Fruit fly (Drosophila melanogaster) whole organism, embryonic: ENCODE data around the gene CG31157.

Experiments used
- ATbp ChIP-seq: fragments of 200-800 bp; sonication (Bioruptor generic); optimal IDR thresholded peaks from 2 replicates; lab custom pipeline; 2017; ENCODE audit warnings: missing biosample characterization, mild to moderate bottlenecking, missing genetic modification characterization, missing genetic modification reagents
- Abd-B ChIP-seq: fragments of 200-800 bp; sonication (Bioruptor generic); optimal IDR thresholded peaks from 2 replicates; lab custom pipeline; 2018; ENCODE audit warnings: missing biosample characterization, mild to moderate bottlenecking, missing genetic modification characterization, moderate library complexity
- Bteb2 ChIP-seq: fragments of 200-800 bp; sonication (Bioruptor generic); optimal IDR thresholded peaks from 2 replicates; lab custom pipeline; 2016; ENCODE audit warnings: missing biosample characterization, missing genetic modification characterization
- CG11093 ChIP-seq: fragments of 200-800 bp; sonication (Bioruptor generic); IDR thresholded peaks from 3 replicates; pipeline ENCODE4 v1.3.6; 2022; ENCODE audit warnings: missing biosample characterization, missing genetic modification characterization
- CG12071 ChIP-seq: fragments of 200-800 bp; sonication (Bioruptor generic); optimal IDR thresholded peaks from 3 replicates; lab custom pipeline; 2018; ENCODE audit warnings: missing biosample characterization, mild to moderate bottlenecking, missing genetic modification characterization
- CG12236 ChIP-seq: fragments of 200-800 bp; sonication (Bioruptor generic); optimal IDR thresholded peaks from 2 replicates; lab custom pipeline; 2016; ENCODE audit warnings: missing biosample characterization, missing genetic modification characterization
- CG1233 ChIP-seq: fragments of 200-800 bp; sonication (Bioruptor generic); optimal IDR thresholded peaks from 4 replicates; lab custom pipeline; 2018; ENCODE audit warnings: missing biosample characterization, mild to moderate bottlenecking, missing genetic modification characterization
- CG13287 ChIP-seq: fragments of 200-800 bp; sonication (Bioruptor generic); IDR thresholded peaks from 2 replicates; pipeline ENCODE4 v1.3.6; 2022; ENCODE audit warnings: missing biosample characterization, missing genetic modification characterization; ENCODE audit not compliant: partially characterized antibody
- CG15073 ChIP-seq: fragments of 200-800 bp; sonication (Bioruptor generic); optimal IDR thresholded peaks from 2 replicates; lab custom pipeline; 2016; ENCODE audit warnings: missing biosample characterization, missing genetic modification characterization
- CG15696 ChIP-seq: fragments of 200-800 bp; sonication (Bioruptor generic); optimal IDR thresholded peaks from 2 replicates; lab custom pipeline; 2019; ENCODE audit warnings: missing biosample characterization, mild to moderate bottlenecking, missing genetic modification characterization, moderate library complexity
- CG18619 ChIP-seq: fragments of 200-800 bp; sonication (Bioruptor generic); optimal IDR thresholded peaks from 3 replicates; lab custom pipeline; 2017; ENCODE audit warnings: missing biosample characterization, mild to moderate bottlenecking, missing genetic modification characterization
- CG2199 ChIP-seq: fragments of 200-800 bp; sonication (Bioruptor generic); IDR thresholded peaks from 3 replicates; pipeline ENCODE4 v1.3.6; 2022; ENCODE audit warnings: missing biosample characterization, missing genetic modification characterization
- CG2889 ChIP-seq: fragments of 200-800 bp; sonication (Bioruptor generic); IDR thresholded peaks from 3 replicates; pipeline ENCODE4 v1.3.6; 2022; ENCODE audit warnings: missing biosample characterization, missing genetic modification characterization
- CG31224 ChIP-seq: fragments of 200-800 bp; sonication (Bioruptor generic); IDR thresholded peaks from 2 replicates; pipeline ENCODE4 v1.3.6; 2022; ENCODE audit warnings: missing biosample characterization, missing genetic modification characterization
- CG43689 ChIP-seq: fragments of 200-800 bp; sonication (Bioruptor generic); IDR thresholded peaks from 2 replicates; pipeline ENCODE4 v1.3.6; 2022; ENCODE audit warnings: missing biosample characterization, missing genetic modification characterization
- CG6854 ChIP-seq: fragments of 200-800 bp; sonication (Bioruptor generic); optimal IDR thresholded peaks from 3 replicates; lab custom pipeline; 2017; ENCODE audit warnings: missing biosample characterization, mild to moderate bottlenecking, missing genetic modification characterization
- CG7372 ChIP-seq: fragments of 200-800 bp; sonication (Bioruptor generic); IDR thresholded peaks from 2 replicates; pipeline ENCODE4 v1.3.6; 2022; ENCODE audit warnings: missing biosample characterization, missing genetic modification characterization
- CG7987 ChIP-seq: fragments of 200-800 bp; sonication (Bioruptor generic); optimal IDR thresholded peaks from 2 replicates; lab custom pipeline; 2018; ENCODE audit warnings: missing biosample characterization, mild to moderate bottlenecking, missing genetic modification characterization, moderate library complexity
- CG8478 ChIP-seq: fragments of >200 bp; optimal IDR thresholded peaks from 2 replicates; lab custom pipeline; 2018
- CoRest ChIP-seq: fragments of 200-800 bp; sonication (Bioruptor generic); optimal IDR thresholded peaks from 3 replicates; lab custom pipeline; 2018; ENCODE audit warnings: missing biosample characterization, mild to moderate bottlenecking, missing genetic modification characterization, moderate library complexity
- Dek ChIP-seq: fragments of 200-800 bp; sonication (Bioruptor generic); optimal IDR thresholded peaks from 3 replicates; lab custom pipeline; 2019; ENCODE audit warnings: missing biosample characterization, mild to moderate bottlenecking, missing genetic modification characterization, moderate library complexity
- Dfd ChIP-seq, 2 experiments: fragments of >200 bp; optimal IDR thresholded peaks; 2 replicates each; lab custom pipeline; 2017; ENCODE audit warnings: missing biosample characterization in 2 of 2, missing genetic modification characterization in 2 of 2
- Dref ChIP-seq: fragments of 200-800 bp; sonication (Bioruptor generic); IDR thresholded peaks from 2 replicates; pipeline ENCODE4 v1.3.6; 2022; ENCODE audit warnings: missing biosample characterization, missing genetic modification characterization
- E2f1 ChIP-seq: fragments of 200-800 bp; sonication (Bioruptor generic); IDR thresholded peaks from 2 replicates; pipeline ENCODE4 v1.3.6; 2022; ENCODE audit warnings: missing biosample characterization, missing genetic modification characterization
- Gsc ChIP-seq: fragments of 200-800 bp; sonication (Bioruptor generic); IDR thresholded peaks from 2 replicates; pipeline ENCODE4 v1.3.6; 2022; ENCODE audit warnings: missing biosample characterization, missing genetic modification characterization
- Lpt ChIP-seq: fragments of >200 bp; optimal IDR thresholded peaks from 2 replicates; lab custom pipeline; 2018; ENCODE audit warnings: missing biosample characterization, missing genetic modification characterization
- Max ChIP-seq: fragments of 200-800 bp; sonication (Bioruptor generic); optimal IDR thresholded peaks from 2 replicates; lab custom pipeline; 2016; ENCODE audit warnings: missing biosample characterization, mild to moderate bottlenecking, missing genetic modification characterization
- Mes4 ChIP-seq: fragments of 200-800 bp; sonication (Bioruptor generic); optimal IDR thresholded peaks from 2 replicates; lab custom pipeline; 2016; ENCODE audit warnings: missing biosample characterization, missing genetic modification characterization
- NC2α ChIP-seq: fragments of 200-800 bp; sonication (Bioruptor generic); optimal IDR thresholded peaks from 2 replicates; lab custom pipeline; 2016; ENCODE audit warnings: missing biosample characterization, missing genetic modification characterization
- Nf-YB ChIP-seq: fragments of 200-800 bp; sonication (Bioruptor generic); optimal IDR thresholded peaks from 3 replicates; lab custom pipeline; 2019; ENCODE audit warnings: missing biosample characterization, mild to moderate bottlenecking, missing genetic modification characterization, moderate library complexity
- Nf-YC ChIP-seq: fragments of 200-800 bp; optimal IDR thresholded peaks from 3 replicates; lab custom pipeline; 2019; ENCODE audit warnings: missing biosample characterization, mild to moderate bottlenecking, missing genetic modification characterization, moderate library complexity
- PHDP ChIP-seq: fragments of 200-800 bp; sonication (Bioruptor generic); optimal IDR thresholded peaks from 3 replicates; lab custom pipeline; 2018; ENCODE audit warnings: missing biosample characterization, mild to moderate bottlenecking, missing genetic modification characterization, moderate library complexity
- Rx ChIP-seq: fragments of 200-800 bp; sonication (Bioruptor generic); IDR thresholded peaks from 2 replicates; pipeline ENCODE4 v1.3.6; 2022; ENCODE audit warnings: missing biosample characterization, missing genetic modification characterization
- Six4 ChIP-seq: fragments of 200-800 bp; sonication (Bioruptor generic); optimal IDR thresholded peaks from 2 replicates; lab custom pipeline; 2016; ENCODE audit warnings: missing biosample characterization, missing genetic modification characterization
- ato ChIP-seq: fragments of 200-800 bp; sonication (Bioruptor generic); IDR thresholded peaks from 2 replicates; pipeline ENCODE4 v1.3.6; 2022; ENCODE audit warnings: missing biosample characterization, missing genetic modification characterization; ENCODE audit not compliant: partially characterized antibody
- crc ChIP-seq: fragments of 200-800 bp; sonication (Bioruptor generic); optimal IDR thresholded peaks from 2 replicates; lab custom pipeline; 2016; ENCODE audit warnings: missing biosample characterization, missing genetic modification characterization
- cwo ChIP-seq: fragments of 200-800 bp; sonication (Bioruptor generic); optimal IDR thresholded peaks from 3 replicates; lab custom pipeline; 2017; ENCODE audit warnings: missing biosample characterization, missing genetic modification characterization, mild to moderate bottlenecking, moderate library complexity, missing genetic modification reagents
- esg ChIP-seq: fragments of 200-800 bp; sonication (Bioruptor generic); conservative IDR thresholded peaks from 2 replicates; pipeline ENCODE4 v1.3.6; 2022; ENCODE audit warnings: missing biosample characterization, missing genetic modification characterization
- fd3F ChIP-seq: fragments of 200-800 bp; sonication (Bioruptor generic); optimal IDR thresholded peaks from 2 replicates; lab custom pipeline; 2018; ENCODE audit warnings: missing biosample characterization, mild to moderate bottlenecking, missing genetic modification characterization, moderate library complexity
- fd64A ChIP-seq: fragments of 200-800 bp; sonication (Bioruptor generic); optimal IDR thresholded peaks from 3 replicates; lab custom pipeline; 2018; ENCODE audit warnings: missing biosample characterization, mild to moderate bottlenecking, missing genetic modification characterization
- insv ChIP-seq, 2 experiments: fragments of 200-800 bp; sonication (Bioruptor generic); optimal IDR thresholded peaks; 3 replicates each; lab custom pipeline; 2016 to 2018; ENCODE audit warnings: missing biosample characterization in 2 of 2, missing genetic modification characterization in 2 of 2
- kah ChIP-seq: fragments of 200-800 bp; sonication (Bioruptor generic); optimal IDR thresholded peaks from 2 replicates; lab custom pipeline; 2018; ENCODE audit warnings: missing biosample characterization, mild to moderate bottlenecking, missing genetic modification characterization
- luna ChIP-seq: fragments of 200-800 bp; sonication (Bioruptor generic); optimal IDR thresholded peaks from 2 replicates; lab custom pipeline; 2016; ENCODE audit warnings: missing biosample characterization, missing genetic modification characterization
- nerfin-2 ChIP-seq: fragments of 200-800 bp; sonication (Bioruptor generic); IDR thresholded peaks from 2 replicates; pipeline ENCODE4 v1.3.6; 2022; ENCODE audit warnings: missing biosample characterization, missing genetic modification characterization; ENCODE audit not compliant: partially characterized antibody
- oc ChIP-seq: fragments of 200-800 bp; sonication (Bioruptor generic); optimal IDR thresholded peaks from 2 replicates; lab custom pipeline; 2018; ENCODE audit warnings: missing biosample characterization, mild to moderate bottlenecking, missing genetic modification characterization, moderate library complexity
- ranshi ChIP-seq: fragments of 200-800 bp; sonication (Bioruptor generic); IDR thresholded peaks from 2 replicates; pipeline ENCODE4 v1.3.6; 2022; ENCODE audit warnings: missing biosample characterization, missing genetic modification characterization
- sens ChIP-seq: fragments of 200-800 bp; sonication (Bioruptor generic); peaks from one replicate; lab custom pipeline; 2016; ENCODE audit warnings: missing biosample characterization, missing genetic modification characterization
- ttk ChIP-seq: fragments of 200-800 bp; sonication (Bioruptor generic); IDR thresholded peaks from 2 replicates; pipeline ENCODE4 v2.1.2; 2022; ENCODE audit warnings: missing biosample characterization, missing genetic modification characterization
- vfl ChIP-seq: fragments of 200-800 bp; sonication (Bioruptor generic); optimal IDR thresholded peaks from 2 replicates; lab custom pipeline; 2016; ENCODE audit warnings: missing biosample characterization, missing genetic modification characterization
- vvl ChIP-seq: fragments of 200-800 bp; sonication (Bioruptor generic); IDR thresholded peaks from 2 replicates; pipeline ENCODE4 v1.3.6; 2022; ENCODE audit warnings: missing biosample characterization, missing genetic modification characterization
- zf30C ChIP-seq: fragments of 200-800 bp; sonication (Bioruptor generic); optimal IDR thresholded peaks from 3 replicates; lab custom pipeline; 2018; ENCODE audit warnings: missing biosample characterization, mild to moderate bottlenecking, missing genetic modification characterization

Gene CG31157

dm6 chr3R:13011621-13011963 is 35.9 kb upstream of the CG31157 start, which contains the start of gene CtBP (continued):
- TF ChIP-seq CG12236 (GFP tag; lab: Kevin White, UChicago) (no peak), Abd-B (GFP tag; lab: Kevin White, UChicago) (no peak), zf30C (GFP tag; lab: Kevin White, UChicago) (peak; percentile 24), ato (no peak), CG2199 (GFP tag; lab: Robert Waterston, UW) (no peak), E2f1 (GFP tag; lab: Robert Waterston, UW) (no peak)

- no peak for TF ChIP-seq kah (GFP tag; lab: Kevin White, UChicago)
- TF ChIP-seq CG7372 (GFP tag; lab: Robert Waterston, UW) = peak; percentile 7; the same call in 1 of the 2 replicates
- peak; percentile 50; the same call in 1 of the 2 replicates for TF ChIP-seq CG43689 (GFP tag; lab: Robert Waterston, UW)
- peak; percentile 19 for TF ChIP-seq Nf-YC (tag; lab: Kevin White, UChicago)
- peak; percentile 60 for TF ChIP-seq vfl
- no peak for TF ChIP-seq CG13287 (GFP tag; lab: Robert Waterston, UW)
- TF ChIP-seq CG18619 = peak; percentile 66
- no peak for TF ChIP-seq Lpt (GFP tag; lab: Kevin White, UChicago)
- TF ChIP-seq ranshi (GFP tag; lab: Robert Waterston, UW) = peak; percentile 55; the same call in 1 of the 2 replicates
- TF ChIP-seq CG8478 = peak; percentile 89
- TF ChIP-seq CoRest (tag; lab: Kevin White, UChicago) = peak; percentile 55
- peak; percentile 17 for TF ChIP-seq ATbp
- TF ChIP-seq insv (GFP tag; optimal IDR thresholded peaks at IDR 0.05; lab: Kevin White, UChicago) = no peak
- TF ChIP-seq Dfd (GFP tag; optimal IDR thresholded peaks at IDR 0.05; lab: Kevin White, UChicago) = no peak
- no peak for TF ChIP-seq Gsc (GFP tag; lab: Robert Waterston, UW)
- TF ChIP-seq Max (GFP tag; lab: Kevin White, UChicago) = peak; percentile 30
- peak; percentile 54 for TF ChIP-seq crc (GFP tag; lab: Kevin White, UChicago)
- TF ChIP-seq CG7987 (GFP tag; lab: Kevin White, UChicago) = peak; percentile 64
- TF ChIP-seq CG1233 (GFP tag; lab: Kevin White, UChicago) = peak; percentile 66
- peak; percentile 58 for TF ChIP-seq oc (tag; lab: Kevin White, UChicago)
- TF ChIP-seq CG6854 (GFP tag; lab: Kevin White, UChicago) = no peak
- TF ChIP-seq fd64A (GFP tag; lab: Kevin White, UChicago) = peak; percentile 0
- TF ChIP-seq sens (GFP tag; lab: Kevin White, UChicago) = peak; percentile 84
- TF ChIP-seq CG31224 = peak; percentile 51
- peak; percentile 0 for TF ChIP-seq Dek (tag; lab: Kevin White, UChicago)
- TF ChIP-seq CG2889 = peak; percentile 51; the same call in 1 of the 3 replicates
- TF ChIP-seq nerfin-2 = no peak
- TF ChIP-seq NC2α = no peak
- TF ChIP-seq Nf-YB (GFP tag; lab: Kevin White, UChicago) = peak; percentile 23
- peak; percentile 73 for TF ChIP-seq cwo
- TF ChIP-seq CG15696 (tag; lab: Kevin White, UChicago) = peak; percentile 14
- no peak for TF ChIP-seq fd3F (GFP tag; lab: Kevin White, UChicago)
- TF ChIP-seq vvl = peak; percentile 84
- peak; percentile 38 for TF ChIP-seq PHDP (tag; lab: Kevin White, UChicago)
- TF ChIP-seq luna (GFP tag; lab: Kevin White, UChicago) = no peak
- peak; percentile 51 for TF ChIP-seq esg (GFP tag; lab: Robert Waterston, UW)
- peak; percentile 50 for TF ChIP-seq Mes4 (GFP tag; lab: Kevin White, UChicago)
- TF ChIP-seq CG11093 (GFP tag; lab: Robert Waterston, UW) = no peak
- peak; percentile 62 for TF ChIP-seq Rx (GFP tag; lab: Robert Waterston, UW)
- TF ChIP-seq ttk = peak; percentile 61; the same call in 1 of the 2 replicates
- no peak for TF ChIP-seq Dref (GFP tag; lab: Robert Waterston, UW)
- peak; percentile 22 for TF ChIP-seq Six4 (GFP tag; lab: Kevin White, UChicago)
- no peak for TF ChIP-seq CG15073
- no peak for TF ChIP-seq CG12071
- no peak for TF ChIP-seq Bteb2
These were observed 35.2 kb upstream of the CG31157 start for dm6 chr3R:13012351-13012750.
